Fruit fly (Drosophila melanogaster) whole organism, embryonic: ENCODE data around the gene CG7276.

Experiments
- Adf1 ChIP-seq: fragments of 200-800 bp; sonication (Bioruptor generic); IDR thresholded peaks from 2 replicates; pipeline ENCODE4 v1.3.6; 2022; ENCODE audit warnings: missing biosample characterization, missing genetic modification characterization
- CG10431 ChIP-seq: fragments of 200-800 bp; sonication (Bioruptor generic); optimal IDR thresholded peaks from 3 replicates; lab custom pipeline; 2018; ENCODE audit warnings: missing biosample characterization, mild to moderate bottlenecking, missing genetic modification characterization
- CG11456 ChIP-seq: fragments of 200-800 bp; sonication (Bioruptor generic); IDR thresholded peaks from 3 replicates; pipeline ENCODE4 v1.3.6; 2022; ENCODE audit warnings: missing biosample characterization, missing genetic modification characterization
- CG11696 ChIP-seq: fragments of 200-800 bp; sonication (Bioruptor generic); IDR thresholded peaks from 2 replicates; pipeline ENCODE4 v1.3.6; 2022; ENCODE audit warnings: missing biosample characterization, missing genetic modification characterization
- CG12299 ChIP-seq: fragments of 200-800 bp; sonication (Bioruptor generic); optimal IDR thresholded peaks from 2 replicates; lab custom pipeline; 2018; ENCODE audit warnings: missing biosample characterization, mild to moderate bottlenecking, missing genetic modification characterization
- CG15601 ChIP-seq: fragments of 200-800 bp; sonication (Bioruptor generic); optimal IDR thresholded peaks from 3 replicates; lab custom pipeline; 2019; ENCODE audit warnings: missing biosample characterization, mild to moderate bottlenecking, missing genetic modification characterization, moderate library complexity
- CG2129 ChIP-seq: fragments of 200-800 bp; sonication (Bioruptor generic); IDR thresholded peaks from 2 replicates; pipeline ENCODE4 v1.3.6; 2022; ENCODE audit warnings: missing biosample characterization, missing genetic modification characterization; ENCODE audit not compliant: partially characterized antibody
- CG2199 ChIP-seq: fragments of 200-800 bp; sonication (Bioruptor generic); IDR thresholded peaks from 3 replicates; pipeline ENCODE4 v1.3.6; 2022; ENCODE audit warnings: missing biosample characterization, missing genetic modification characterization
- CG3065 ChIP-seq: fragments of 200-800 bp; sonication (Bioruptor generic); optimal IDR thresholded peaks from 2 replicates; lab custom pipeline; 2016; ENCODE audit warnings: missing biosample characterization, missing genetic modification characterization
- CG34376 ChIP-seq: fragments of 200-800 bp; sonication (Bioruptor generic); optimal IDR thresholded peaks from 2 replicates; lab custom pipeline; 2018; ENCODE audit warnings: missing biosample characterization, mild to moderate bottlenecking, missing genetic modification characterization
- CG7745 ChIP-seq: fragments of 200-800 bp; sonication (Bioruptor generic); optimal IDR thresholded peaks from 2 replicates; lab custom pipeline; 2018; ENCODE audit warnings: missing biosample characterization, mild to moderate bottlenecking, missing genetic modification characterization, moderate library complexity
- CG8290 ChIP-seq, 3 experiments: fragments of 200-800 bp; sonication (Bioruptor generic); optimal IDR thresholded peaks; 2 replicates each; lab custom pipeline; 2016 to 2019; ENCODE audit warnings: missing biosample characterization in 3 of 3, missing genetic modification characterization in 3 of 3, mild to moderate bottlenecking in 2 of 3, moderate library complexity in 1 of 3
- CG9817 ChIP-seq: fragments of 200-800 bp; sonication (Bioruptor generic); optimal IDR thresholded peaks from 2 replicates; lab custom pipeline; 2018; ENCODE audit warnings: missing biosample characterization, mild to moderate bottlenecking, missing genetic modification characterization, moderate library complexity
- Dref ChIP-seq: fragments of 200-800 bp; sonication (Bioruptor generic); IDR thresholded peaks from 2 replicates; pipeline ENCODE4 v1.3.6; 2022; ENCODE audit warnings: missing biosample characterization, missing genetic modification characterization
- GATAe ChIP-seq: fragments of 200-800 bp; sonication (Bioruptor generic); conservative IDR thresholded peaks from 2 replicates; pipeline ENCODE4 v1.3.6; 2022; ENCODE audit warnings: missing biosample characterization, missing genetic modification characterization
- Lim3 ChIP-seq: fragments of 200-800 bp; sonication (Bioruptor generic); IDR thresholded peaks from 2 replicates; pipeline ENCODE4 v1.3.6; 2022; ENCODE audit warnings: missing biosample characterization, missing genetic modification characterization
- MBD-R2 ChIP-seq: fragments of 200-800 bp; sonication (Bioruptor generic); IDR thresholded peaks from 2 replicates; pipeline ENCODE4 v1.3.6; 2022; ENCODE audit warnings: missing biosample characterization, missing genetic modification characterization
- Med ChIP-seq: fragments of 200-800 bp; sonication (Bioruptor generic); peaks from one replicate; lab custom pipeline; 2016; ENCODE audit warnings: missing biosample characterization, missing genetic modification characterization, mild to moderate bottlenecking, inconsistent platforms, moderate library complexity
- NC2β ChIP-seq: fragments of 200-800 bp; sonication (Bioruptor generic); optimal IDR thresholded peaks from 2 replicates; lab custom pipeline; 2016; ENCODE audit warnings: missing biosample characterization, missing genetic modification characterization
- Opbp ChIP-seq: fragments of 200-800 bp; sonication (Bioruptor generic); IDR thresholded peaks from 3 replicates; pipeline ENCODE4 v1.3.6; 2022; ENCODE audit warnings: missing biosample characterization, missing genetic modification characterization; ENCODE audit not compliant: partially characterized antibody
- YL-1 ChIP-seq: fragments of 200-800 bp; sonication (Bioruptor generic); optimal IDR thresholded peaks from 3 replicates; lab custom pipeline; 2017; ENCODE audit warnings: missing biosample characterization, mild to moderate bottlenecking, missing genetic modification characterization
- al ChIP-seq: fragments of 200-800 bp; sonication (Bioruptor generic); IDR thresholded peaks from 2 replicates; pipeline ENCODE4 v1.3.6; 2022; ENCODE audit warnings: missing biosample characterization, missing genetic modification characterization
- ara ChIP-seq: fragments of 200-800 bp; sonication (Bioruptor generic); IDR thresholded peaks from 2 replicates; pipeline ENCODE4 v1.3.6; 2022; ENCODE audit warnings: missing biosample characterization, missing genetic modification characterization
- ash1 ChIP-seq: fragments of 200-800 bp; sonication (Bioruptor generic); optimal IDR thresholded peaks from 2 replicates; lab custom pipeline; 2018; ENCODE audit warnings: missing biosample characterization, mild to moderate bottlenecking, missing genetic modification characterization
- ato ChIP-seq: fragments of 200-800 bp; sonication (Bioruptor generic); IDR thresholded peaks from 2 replicates; pipeline ENCODE4 v1.3.6; 2022; ENCODE audit warnings: missing biosample characterization, missing genetic modification characterization; ENCODE audit not compliant: partially characterized antibody
- bowl ChIP-seq: fragments of 200-800 bp; sonication (Bioruptor generic); IDR thresholded peaks from 2 replicates; pipeline ENCODE4 v1.3.6; 2022; ENCODE audit warnings: missing biosample characterization, missing genetic modification characterization
- chm ChIP-seq: fragments of 200-800 bp; sonication (Bioruptor generic); IDR thresholded peaks from 2 replicates; pipeline ENCODE4 v1.3.6; 2022; ENCODE audit warnings: missing biosample characterization, missing genetic modification characterization
- exex ChIP-seq: fragments of 200-800 bp; sonication (Bioruptor generic); optimal IDR thresholded peaks from 4 replicates; lab custom pipeline; 2018; ENCODE audit warnings: missing biosample characterization, mild to moderate bottlenecking, missing genetic modification characterization, moderate library complexity
- eyg ChIP-seq: fragments of 200-800 bp; sonication (Bioruptor generic); optimal IDR thresholded peaks from 3 replicates; lab custom pipeline; 2016; ENCODE audit warnings: missing biosample characterization, missing genetic modification characterization
- grn ChIP-seq: fragments of 200-800 bp; sonication (Bioruptor generic); optimal IDR thresholded peaks from 3 replicates; lab custom pipeline; 2017; ENCODE audit warnings: missing biosample characterization, missing genetic modification characterization
- h ChIP-seq: fragments of >200 bp; optimal IDR thresholded peaks from 2 replicates; lab custom pipeline; 2017
- hb ChIP-seq: fragments of 200-800 bp; sonication (Bioruptor generic); IDR thresholded peaks from 3 replicates; pipeline ENCODE4 v1.3.6; 2022; ENCODE audit warnings: missing biosample characterization, missing genetic modification characterization; ENCODE audit not compliant: partially characterized antibody
- lab ChIP-seq: fragments of 200-800 bp; sonication (Bioruptor generic); optimal IDR thresholded peaks from 3 replicates; lab custom pipeline; 2017; ENCODE audit warnings: missing biosample characterization, missing genetic modification characterization, mild to moderate bottlenecking, moderate library complexity, missing genetic modification reagents
- mam ChIP-seq: fragments of 200-800 bp; sonication (Bioruptor generic); optimal IDR thresholded peaks from 3 replicates; lab custom pipeline; 2016; ENCODE audit warnings: missing biosample characterization, missing genetic modification characterization
- mirr ChIP-seq: fragments of 200-800 bp; sonication (Bioruptor generic); optimal IDR thresholded peaks from 3 replicates; lab custom pipeline; 2018; ENCODE audit warnings: missing biosample characterization, mild to moderate bottlenecking, missing genetic modification characterization
- oc ChIP-seq: fragments of 200-800 bp; sonication (Bioruptor generic); optimal IDR thresholded peaks from 2 replicates; lab custom pipeline; 2018; ENCODE audit warnings: missing biosample characterization, mild to moderate bottlenecking, missing genetic modification characterization, moderate library complexity
- org-1 ChIP-seq: fragments of 200-800 bp; sonication (Bioruptor generic); optimal IDR thresholded peaks from 2 replicates; lab custom pipeline; 2017; ENCODE audit warnings: missing biosample characterization, missing genetic modification characterization
- pb ChIP-seq: fragments of 200-800 bp; sonication (Bioruptor generic); optimal IDR thresholded peaks from 3 replicates; lab custom pipeline; 2016; ENCODE audit warnings: missing biosample characterization, missing genetic modification characterization
- sim ChIP-seq: fragments of 200-800 bp; sonication (Bioruptor generic); IDR thresholded peaks from 2 replicates; pipeline ENCODE4 v1.3.6; 2022; ENCODE audit warnings: missing biosample characterization, missing genetic modification characterization
- stc ChIP-seq: fragments of 200-800 bp; sonication (Bioruptor generic); IDR thresholded peaks from 2 replicates; pipeline ENCODE4 v1.3.6; 2022; ENCODE audit warnings: missing biosample characterization, missing genetic modification characterization
- stwl ChIP-seq: fragments of 200-800 bp; sonication (Bioruptor generic); optimal IDR thresholded peaks from 3 replicates; lab custom pipeline; 2018; ENCODE audit warnings: missing biosample characterization, mild to moderate bottlenecking, missing genetic modification characterization, moderate library complexity
- sug ChIP-seq: fragments of 200-800 bp; optimal IDR thresholded peaks from 2 replicates; lab custom pipeline; 2019; ENCODE audit warnings: missing biosample characterization, mild to moderate bottlenecking, missing genetic modification characterization, moderate library complexity
- toy ChIP-seq: fragments of 200-800 bp; sonication (Bioruptor generic); IDR thresholded peaks from 2 replicates; pipeline ENCODE4 v1.3.6; 2022; ENCODE audit warnings: missing biosample characterization, missing genetic modification characterization
- vnd ChIP-seq: fragments of 200-800 bp; sonication (Bioruptor generic); IDR thresholded peaks from 3 replicates; pipeline ENCODE4 v1.3.6; 2022; ENCODE audit warnings: missing biosample characterization, missing genetic modification characterization; ENCODE audit not compliant: partially characterized antibody
- zf30C ChIP-seq: fragments of 200-800 bp; sonication (Bioruptor generic); optimal IDR thresholded peaks from 3 replicates; lab custom pipeline; 2018; ENCODE audit warnings: missing biosample characterization, mild to moderate bottlenecking, missing genetic modification characterization

CG7276 gene

DNA sequence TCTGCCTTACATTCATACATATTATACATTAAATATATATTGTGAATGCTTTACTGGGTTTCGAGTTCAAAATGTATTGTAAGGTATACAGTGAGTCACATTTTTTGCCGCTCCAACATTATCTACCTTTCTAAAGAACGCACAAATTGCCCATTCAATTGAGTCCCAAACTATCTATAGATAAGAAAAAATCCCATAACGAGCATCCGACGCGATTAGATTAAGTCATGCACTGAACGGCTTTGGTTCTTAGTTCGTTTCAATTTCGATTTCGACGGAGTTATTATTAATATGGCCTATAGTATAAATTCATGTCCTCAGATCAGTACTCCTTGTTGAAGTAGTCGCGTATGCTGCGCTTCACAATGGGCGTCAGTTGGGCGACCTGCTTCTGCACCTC, 19.5 kb downstream of the CG7276 start (continued):
- no peak for TF ChIP-seq ash1
- no peak for TF ChIP-seq al (GFP tag; lab: Robert Waterston, UW)
- TF ChIP-seq CG3065 (GFP tag; lab: Kevin White, UChicago) = no peak
- no peak for TF ChIP-seq Adf1 (GFP tag; lab: Robert Waterston, UW)
- TF ChIP-seq CG11456 (GFP tag; lab: Robert Waterston, UW) = no peak
- TF ChIP-seq pb = no peak
- no peak for TF ChIP-seq bowl (GFP tag; lab: Robert Waterston, UW)
- TF ChIP-seq sug (tag; lab: Kevin White, UChicago) = peak; percentile 9
- TF ChIP-seq ato = no peak
- no peak for TF ChIP-seq Dref (GFP tag; lab: Robert Waterston, UW)
- TF ChIP-seq sim = no peak
- no peak for TF ChIP-seq org-1 (GFP tag; lab: Kevin White, UChicago)
- TF ChIP-seq chm (GFP tag; lab: Robert Waterston, UW) = no peak
- no peak for TF ChIP-seq CG11696
- TF ChIP-seq NC2β (GFP tag; lab: Kevin White, UChicago) = no peak
- TF ChIP-seq MBD-R2 (GFP tag; lab: Robert Waterston, UW) = no peak
- no peak for TF ChIP-seq CG10431 (GFP tag; lab: Kevin White, UChicago)
- no peak for TF ChIP-seq mam (GFP tag; lab: Kevin White, UChicago)
- no peak for TF ChIP-seq toy (GFP tag; lab: Robert Waterston, UW)
- peak; percentile 8 for TF ChIP-seq grn (GFP tag; lab: Kevin White, UChicago)
- TF ChIP-seq Lim3 (GFP tag; lab: Robert Waterston, UW) = no peak
- TF ChIP-seq zf30C (GFP tag; lab: Kevin White, UChicago) = peak; percentile 87
- TF ChIP-seq h = no peak
- TF ChIP-seq ara (GFP tag; lab: Robert Waterston, UW) = no peak
- peak; percentile 12 for TF ChIP-seq mirr
- TF ChIP-seq CG9817 = no peak
- no peak for TF ChIP-seq stwl
- no peak for TF ChIP-seq CG2129
- no peak for TF ChIP-seq YL-1 (GFP tag; lab: Kevin White, UChicago)
- no peak for TF ChIP-seq oc (tag; lab: Kevin White, UChicago)
- no peak for TF ChIP-seq CG12299 (tag; lab: Kevin White, UChicago)
- no peak for TF ChIP-seq Opbp
- TF ChIP-seq, all 482 proteins: peak for 17

- TF ChIP-seq CG8290 (GFP tag; optimal IDR thresholded peaks at IDR 0.05; lab: Kevin White, UChicago) (no peak), CG8290 (tag; optimal IDR thresholded peaks at IDR 0.05; lab: Kevin White, UChicago) (peak in 1 of 2 experiments; percentile 17), CG15601 (tag; lab: Kevin White, UChicago) (peak; percentile 32), vnd (GFP tag; lab: Robert Waterston, UW) (no peak), CG7745 (tag; lab: Kevin White, UChicago) (no peak), exex (tag; lab: Kevin White, UChicago) (peak; percentile 76), sug (tag; lab: Kevin White, UChicago) (peak; percentile 3), mirr (peak; percentile 63), CG2199 (GFP tag; lab: Robert Waterston, UW) (0 out of 3 replicates have a peak, but pooled peaks have one; percentile 56), CG34376 (GFP tag; lab: Kevin White, UChicago) (peak; percentile 12), hb (GFP tag; lab: Robert Waterston, UW) (no peak), lab (GFP tag; lab: Kevin White, UChicago) (peak; percentile 4), Med (peak; percentile 29), stc (GFP tag; lab: Robert Waterston, UW) (0 out of 2 replicates have a peak, but pooled peaks have one; percentile 19), eyg (GFP tag; lab: Kevin White, UChicago) (no peak), GATAe (GFP tag; lab: Robert Waterston, UW) (peak; percentile 42)
Measured at dm6 chr3L:15518344-15518743, 20.3 kb downstream of the CG7276 start.
